Fruit fly (Drosophila melanogaster) whole organism, embryonic: ENCODE results near the gene GlnRS.

Source experiments
- CG10267 ChIP-seq: fragments of 200-800 bp; sonication (Bioruptor generic); optimal IDR thresholded peaks from 2 replicates; lab custom pipeline; 2018; ENCODE audit warnings: missing biosample characterization, mild to moderate bottlenecking, missing genetic modification characterization, moderate library complexity
- CG11696 ChIP-seq: fragments of 200-800 bp; sonication (Bioruptor generic); IDR thresholded peaks from 2 replicates; pipeline ENCODE4 v1.3.6; 2022; ENCODE audit warnings: missing biosample characterization, missing genetic modification characterization
- CG12071 ChIP-seq: fragments of 200-800 bp; sonication (Bioruptor generic); optimal IDR thresholded peaks from 3 replicates; lab custom pipeline; 2018; ENCODE audit warnings: missing biosample characterization, mild to moderate bottlenecking, missing genetic modification characterization
- CG13123 ChIP-seq: fragments of 200-800 bp; sonication (Bioruptor generic); optimal IDR thresholded peaks from 2 replicates; lab custom pipeline; 2016; ENCODE audit warnings: missing biosample characterization, missing genetic modification characterization
- CG14860 ChIP-seq: fragments of 200-800 bp; sonication (Bioruptor generic); IDR thresholded peaks from 3 replicates; pipeline ENCODE4 v1.3.6; 2022; ENCODE audit warnings: missing biosample characterization, missing genetic modification characterization; ENCODE audit not compliant: partially characterized antibody
- CG1602 ChIP-seq: fragments of 200-800 bp; sonication (Bioruptor generic); optimal IDR thresholded peaks from 3 replicates; lab custom pipeline; 2016; ENCODE audit warnings: missing biosample characterization, missing genetic modification characterization
- CG16779 ChIP-seq: fragments of 200-800 bp; sonication (Bioruptor generic); IDR thresholded peaks from 2 replicates; pipeline ENCODE4 v1.3.6; 2022; ENCODE audit warnings: missing biosample characterization, missing genetic modification characterization
- CG16813 ChIP-seq: fragments of 200-800 bp; sonication (Bioruptor generic); IDR thresholded peaks from 3 replicates; pipeline ENCODE4 v1.3.6; 2022; ENCODE audit warnings: missing biosample characterization, missing genetic modification characterization; ENCODE audit not compliant: partially characterized antibody
- CG16863 ChIP-seq: fragments of 200-800 bp; sonication (Bioruptor generic); optimal IDR thresholded peaks from 3 replicates; lab custom pipeline; 2016; ENCODE audit warnings: missing biosample characterization, missing genetic modification characterization
- CG17328 ChIP-seq: fragments of 200-800 bp; sonication (Bioruptor generic); IDR thresholded peaks from 2 replicates; pipeline ENCODE4 v1.3.6; 2022; ENCODE audit warnings: missing biosample characterization, missing genetic modification characterization
- CG30020 ChIP-seq: fragments of 200-800 bp; optimal IDR thresholded peaks from 2 replicates; lab custom pipeline; 2019; ENCODE audit warnings: missing biosample characterization, mild to moderate bottlenecking, missing genetic modification characterization, moderate library complexity
- CG31388 ChIP-seq: fragments of 200-800 bp; sonication (Bioruptor generic); optimal IDR thresholded peaks from 2 replicates; lab custom pipeline; 2016; ENCODE audit warnings: missing biosample characterization, missing genetic modification characterization
- CG3163 ChIP-seq: fragments of 200-800 bp; sonication (Bioruptor generic); optimal IDR thresholded peaks from 3 replicates; lab custom pipeline; 2016; ENCODE audit warnings: missing biosample characterization, missing genetic modification characterization
- CG43689 ChIP-seq: fragments of 200-800 bp; sonication (Bioruptor generic); IDR thresholded peaks from 2 replicates; pipeline ENCODE4 v1.3.6; 2022; ENCODE audit warnings: missing biosample characterization, missing genetic modification characterization
- CG4707 ChIP-seq: fragments of 200-800 bp; sonication (Bioruptor generic); optimal IDR thresholded peaks from 2 replicates; lab custom pipeline; 2018; ENCODE audit warnings: missing biosample characterization, mild to moderate bottlenecking, missing genetic modification characterization, moderate library complexity
- CG6854 ChIP-seq: fragments of 200-800 bp; sonication (Bioruptor generic); optimal IDR thresholded peaks from 3 replicates; lab custom pipeline; 2017; ENCODE audit warnings: missing biosample characterization, mild to moderate bottlenecking, missing genetic modification characterization
- CG7372 ChIP-seq: fragments of 200-800 bp; sonication (Bioruptor generic); IDR thresholded peaks from 2 replicates; pipeline ENCODE4 v1.3.6; 2022; ENCODE audit warnings: missing biosample characterization, missing genetic modification characterization
- CG9215 ChIP-seq: fragments of 200-800 bp; sonication (Bioruptor generic); IDR thresholded peaks from 2 replicates; pipeline ENCODE4 v1.3.6; 2022; ENCODE audit warnings: missing biosample characterization, missing genetic modification characterization
- CG9609 ChIP-seq: fragments of 200-800 bp; sonication (Bioruptor generic); optimal IDR thresholded peaks from 3 replicates; lab custom pipeline; 2016; ENCODE audit warnings: missing biosample characterization, missing genetic modification characterization
- Dek ChIP-seq: fragments of 200-800 bp; sonication (Bioruptor generic); optimal IDR thresholded peaks from 3 replicates; lab custom pipeline; 2019; ENCODE audit warnings: missing biosample characterization, mild to moderate bottlenecking, missing genetic modification characterization, moderate library complexity
- Dip2 ChIP-seq: fragments of 200-800 bp; sonication (Bioruptor generic); IDR thresholded peaks from 2 replicates; pipeline ENCODE4 v1.3.6; 2022; ENCODE audit warnings: missing biosample characterization, missing genetic modification characterization
- GATAe ChIP-seq: fragments of 200-800 bp; sonication (Bioruptor generic); conservative IDR thresholded peaks from 2 replicates; pipeline ENCODE4 v1.3.6; 2022; ENCODE audit warnings: missing biosample characterization, missing genetic modification characterization
- Gug ChIP-seq: fragments of 200-800 bp; sonication (Bioruptor generic); IDR thresholded peaks from 4 replicates; pipeline ENCODE4 v1.3.6; 2022; ENCODE audit warnings: missing biosample characterization, missing genetic modification characterization
- Hr3 ChIP-seq: fragments of 200-800 bp; sonication (Bioruptor generic); optimal IDR thresholded peaks from 3 replicates; lab custom pipeline; 2016; ENCODE audit warnings: missing biosample characterization, missing genetic modification characterization
- Max ChIP-seq: fragments of 200-800 bp; sonication (Bioruptor generic); optimal IDR thresholded peaks from 2 replicates; lab custom pipeline; 2016; ENCODE audit warnings: missing biosample characterization, mild to moderate bottlenecking, missing genetic modification characterization
- NK7.1 ChIP-seq: fragments of 200-800 bp; sonication (Bioruptor generic); optimal IDR thresholded peaks from 3 replicates; lab custom pipeline; 2016; ENCODE audit warnings: missing biosample characterization, missing genetic modification characterization
- Nf-YB ChIP-seq: fragments of 200-800 bp; sonication (Bioruptor generic); optimal IDR thresholded peaks from 3 replicates; lab custom pipeline; 2019; ENCODE audit warnings: missing biosample characterization, mild to moderate bottlenecking, missing genetic modification characterization, moderate library complexity
- Oaz ChIP-seq: fragments of 200-800 bp; sonication (Bioruptor generic); IDR thresholded peaks from 2 replicates; pipeline ENCODE4 v1.3.6; 2022; ENCODE audit warnings: missing biosample characterization, missing genetic modification characterization
- Poxn ChIP-seq: fragments of 200-800 bp; sonication (Bioruptor generic); IDR thresholded peaks from 2 replicates; pipeline ENCODE4 v1.3.6; 2022; ENCODE audit warnings: missing biosample characterization, missing genetic modification characterization
- Sin3A ChIP-seq: fragments of >200 bp; optimal IDR thresholded peaks from 2 replicates; lab custom pipeline; 2018
- Tbp ChIP-seq: fragments of >200 bp; optimal IDR thresholded peaks from 2 replicates; lab custom pipeline; 2018; ENCODE audit warnings: missing biosample characterization, missing genetic modification characterization
- abd-A ChIP-seq: fragments of 200-800 bp; sonication (Bioruptor generic); optimal IDR thresholded peaks from 3 replicates; lab custom pipeline; 2019; ENCODE audit warnings: missing biosample characterization, mild to moderate bottlenecking, missing genetic modification characterization, moderate library complexity
- aop ChIP-seq: fragments of 200-800 bp; sonication (Bioruptor generic); IDR thresholded peaks from 2 replicates; pipeline ENCODE4 v1.3.6; 2022; ENCODE audit warnings: missing biosample characterization, missing genetic modification characterization
- ase ChIP-seq: fragments of 200-800 bp; sonication (Bioruptor generic); IDR thresholded peaks from 3 replicates; pipeline ENCODE4 v1.3.6; 2022; ENCODE audit warnings: missing biosample characterization, missing genetic modification characterization
- az2 ChIP-seq: fragments of 200-800 bp; sonication (Bioruptor generic); optimal IDR thresholded peaks from 3 replicates; lab custom pipeline; 2016; ENCODE audit warnings: missing biosample characterization, missing genetic modification characterization
- bowl ChIP-seq: fragments of 200-800 bp; sonication (Bioruptor generic); IDR thresholded peaks from 2 replicates; pipeline ENCODE4 v1.3.6; 2022; ENCODE audit warnings: missing biosample characterization, missing genetic modification characterization
- dm ChIP-seq: fragments of 200-800 bp; sonication (Bioruptor generic); optimal IDR thresholded peaks from 3 replicates; lab custom pipeline; 2016; ENCODE audit warnings: missing biosample characterization, missing genetic modification characterization
- gem ChIP-seq: fragments of 200-800 bp; sonication (Bioruptor generic); optimal IDR thresholded peaks from 2 replicates; lab custom pipeline; 2019; ENCODE audit warnings: missing biosample characterization, mild to moderate bottlenecking, missing genetic modification characterization, moderate library complexity
- jigr1 ChIP-seq: fragments of 200-800 bp; sonication (Bioruptor generic); IDR thresholded peaks from 3 replicates; pipeline ENCODE4 v1.3.6; 2022; ENCODE audit warnings: missing biosample characterization, missing genetic modification characterization
- lmd ChIP-seq: fragments of 200-800 bp; sonication (Bioruptor generic); IDR thresholded peaks from 2 replicates; pipeline ENCODE4 v1.3.6; 2022; ENCODE audit warnings: missing biosample characterization, missing genetic modification characterization
- lov ChIP-seq, 2 experiments: fragments of 200-800 bp in 1 of 2; fragments of >200 bp in 1 of 2; sonication (Bioruptor generic) in 1 of 2; IDR thresholded peaks in 1 of 2; optimal IDR thresholded peaks in 1 of 2; 2 replicates in 1 of 2; 3 replicates in 1 of 2; pipeline versions ENCODE4 v1.3.6 to Lab custom; 2017 to 2022; ENCODE audit warnings: missing biosample characterization in 1 of 2, missing genetic modification characterization in 1 of 2
- nerfin-1 ChIP-seq: fragments of 200-800 bp; sonication (Bioruptor generic); optimal IDR thresholded peaks from 3 replicates; lab custom pipeline; 2019; ENCODE audit warnings: missing biosample characterization, mild to moderate bottlenecking, missing genetic modification characterization, moderate library complexity
- pb ChIP-seq: fragments of 200-800 bp; sonication (Bioruptor generic); optimal IDR thresholded peaks from 3 replicates; lab custom pipeline; 2016; ENCODE audit warnings: missing biosample characterization, missing genetic modification characterization
- psq ChIP-seq: fragments of 200-800 bp; sonication (Bioruptor generic); optimal IDR thresholded peaks from 2 replicates; lab custom pipeline; 2017; ENCODE audit warnings: missing biosample characterization, missing genetic modification characterization
- row ChIP-seq: fragments of 200-800 bp; sonication (Bioruptor generic); IDR thresholded peaks from 3 replicates; pipeline ENCODE4 v1.3.6; 2022; ENCODE audit warnings: missing biosample characterization, missing genetic modification characterization
- schlank ChIP-seq: fragments of 200-800 bp; sonication (Bioruptor generic); optimal IDR thresholded peaks from 2 replicates; lab custom pipeline; 2018; ENCODE audit warnings: missing biosample characterization, mild to moderate bottlenecking, missing genetic modification characterization
- shn ChIP-seq: fragments of 200-800 bp; sonication (Bioruptor generic); optimal IDR thresholded peaks from 3 replicates; lab custom pipeline; 2016; ENCODE audit warnings: missing biosample characterization, missing genetic modification characterization
- sima ChIP-seq: fragments of 200-800 bp; sonication (Bioruptor generic); optimal IDR thresholded peaks from 2 replicates; lab custom pipeline; 2016; ENCODE audit warnings: missing biosample characterization, missing genetic modification characterization
- sob ChIP-seq: fragments of 200-800 bp; sonication (Bioruptor generic); IDR thresholded peaks from 2 replicates; pipeline ENCODE4 v1.3.6; 2022; ENCODE audit warnings: missing biosample characterization, missing genetic modification characterization
- stc ChIP-seq: fragments of 200-800 bp; sonication (Bioruptor generic); IDR thresholded peaks from 2 replicates; pipeline ENCODE4 v1.3.6; 2022; ENCODE audit warnings: missing biosample characterization, missing genetic modification characterization
- tgo ChIP-seq: fragments of 200-800 bp; sonication (Bioruptor generic); IDR thresholded peaks from 3 replicates; pipeline ENCODE4 v1.3.6; 2022; ENCODE audit warnings: missing biosample characterization, missing genetic modification characterization
- tin ChIP-seq: fragments of 200-800 bp; sonication (Bioruptor generic); optimal IDR thresholded peaks from 3 replicates; lab custom pipeline; 2016; ENCODE audit warnings: missing biosample characterization, missing genetic modification characterization
- tio ChIP-seq: fragments of 200-800 bp; sonication (Bioruptor generic); optimal IDR thresholded peaks from 2 replicates; lab custom pipeline; 2017; ENCODE audit warnings: missing biosample characterization, missing genetic modification characterization, inconsistent platforms
- ttk ChIP-seq: fragments of 200-800 bp; sonication (Bioruptor generic); IDR thresholded peaks from 2 replicates; pipeline ENCODE4 v2.1.2; 2022; ENCODE audit warnings: missing biosample characterization, missing genetic modification characterization

GlnRS gene

DNA sequence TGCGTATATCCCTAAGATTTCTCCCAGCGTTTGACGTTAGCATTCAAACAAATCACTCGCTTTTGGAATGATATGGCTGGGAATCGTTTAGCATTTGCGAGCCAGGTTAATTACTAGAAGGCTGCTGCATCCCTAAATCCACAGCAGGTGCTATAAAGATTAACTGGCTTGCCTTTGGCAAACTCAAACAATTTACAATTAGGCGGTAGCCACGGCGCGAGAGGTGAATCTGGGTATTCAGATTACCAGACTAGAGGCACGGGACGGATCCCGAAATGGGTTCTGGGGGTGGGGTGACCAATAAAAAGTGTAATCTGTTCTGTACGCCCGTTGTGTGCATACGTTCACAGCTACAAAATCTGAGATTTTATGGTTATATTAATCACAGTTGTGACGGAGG is 15.6 kb upstream of the GlnRS start, which contains the start of gene CG11892 (continued):
- TF ChIP-seq Dek (no peak), GATAe (GFP tag; lab: Robert Waterston, UW) (no peak), Hr3 (GFP tag; lab: Kevin White, UChicago) (no peak), Poxn (GFP tag; lab: Robert Waterston, UW) (no peak), CG7372 (GFP tag; lab: Robert Waterston, UW) (no peak), CG12071 (GFP tag; lab: Kevin White, UChicago) (peak; percentile 81), nerfin-1 (tag; lab: Kevin White, UChicago) (no peak), CG9215 (GFP tag; lab: Robert Waterston, UW) (no peak), CG6854 (GFP tag; lab: Kevin White, UChicago) (peak; percentile 40), CG16863 (GFP tag; lab: Kevin White, UChicago) (no peak), dm (GFP tag; lab: Kevin White, UChicago) (no peak), CG1602 (GFP tag; lab: Kevin White, UChicago) (no peak), Sin3A (no peak), stc (GFP tag; lab: Robert Waterston, UW) (no peak), tin (no peak), shn (no peak), lov (optimal IDR thresholded peaks at IDR 0.05; lab: Kevin White, UChicago) (no peak), lov (GFP tag; IDR thresholded peaks at IDR 0.05; lab: Robert Waterston, UW) (no peak), CG3163 (no peak), Tbp (GFP tag; lab: Kevin White, UChicago) (no peak), CG11696 (GFP tag; lab: Robert Waterston, UW) (no peak), tio (no peak), tgo (GFP tag; lab: Robert Waterston, UW) (no peak), jigr1 (no peak), ttk (GFP tag; lab: Robert Waterston, UW) (no peak), Nf-YB (no peak), aop (GFP tag; lab: Robert Waterston, UW) (no peak), CG10267 (tag; lab: Kevin White, UChicago) (no peak), pb (GFP tag; lab: Kevin White, UChicago) (no peak), CG30020 (tag; lab: Kevin White, UChicago) (no peak), CG14860 (no peak), abd-A (tag; lab: Kevin White, UChicago) (no peak), row (GFP tag; lab: Robert Waterston, UW) (no peak), CG16813 (GFP tag; lab: Robert Waterston, UW) (no peak), schlank (tag; lab: Kevin White, UChicago) (peak; percentile 79), sima (GFP tag; lab: Kevin White, UChicago) (no peak), Max (GFP tag; lab: Kevin White, UChicago) (no peak), az2 (GFP tag; lab: Kevin White, UChicago) (no peak), bowl (GFP tag; lab: Robert Waterston, UW) (no peak), sob (GFP tag; lab: Robert Waterston, UW) (no peak; the same call in 1 of the 2 replicates), CG43689 (GFP tag; lab: Robert Waterston, UW) (no peak), gem (peak; percentile 53), CG16779 (GFP tag; lab: Robert Waterston, UW) (no peak), Gug (no peak), CG17328 (no peak), CG9609 (GFP tag; lab: Kevin White, UChicago) (no peak), lmd (GFP tag; lab: Robert Waterston, UW) (no peak), CG31388 (GFP tag; lab: Kevin White, UChicago) (no peak), psq (GFP tag; lab: Kevin White, UChicago) (no peak), NK7.1 (GFP tag; lab: Kevin White, UChicago) (no peak), Dip2 (GFP tag; lab: Robert Waterston, UW) (no peak), CG13123 (GFP tag; lab: Kevin White, UChicago) (no peak), Oaz (GFP tag; lab: Robert Waterston, UW) (no peak), ase (GFP tag; lab: Robert Waterston, UW) (no peak), CG4707 (peak; percentile 39)
